Fruit fly (Drosophila melanogaster) whole organism, adult: ENCODE measurements around the gene CG32814.

ENCODE experiments used
- CG11617 ChIP-seq: fragments of 200-800 bp; sonication (Bioruptor generic); optimal IDR thresholded peaks from 2 replicates; lab custom pipeline; 2017; ENCODE audit warnings: mild to moderate bottlenecking, missing biosample characterization, missing genetic modification reagents, missing genetic modification characterization
- CG12768 ChIP-seq: fragments of 200-800 bp; sonication (Bioruptor generic); optimal IDR thresholded peaks from 2 replicates; lab custom pipeline; 2017; ENCODE audit warnings: missing biosample characterization, missing genetic modification characterization, mild to moderate bottlenecking, moderate library complexity, missing genetic modification reagents
- CG14711 ChIP-seq: fragments of 200-800 bp; sonication (Bioruptor generic); optimal IDR thresholded peaks from 2 replicates; lab custom pipeline; 2018; ENCODE audit warnings: missing biosample characterization, mild to moderate bottlenecking, missing genetic modification characterization, moderate library complexity
- CG1620 ChIP-seq: fragments of 200-800 bp; sonication (Bioruptor generic); optimal IDR thresholded peaks from 2 replicates; lab custom pipeline; 2016; ENCODE audit warnings: missing biosample characterization, missing genetic modification characterization
- CG33017 ChIP-seq: fragments of 200-800 bp; sonication (Bioruptor generic); optimal IDR thresholded peaks from 2 replicates; lab custom pipeline; 2018; ENCODE audit warnings: missing biosample characterization, mild to moderate bottlenecking, missing genetic modification characterization, moderate library complexity
- CG5204 ChIP-seq: fragments of 200-800 bp; sonication (Bioruptor generic); optimal IDR thresholded peaks from 2 replicates; lab custom pipeline; 2016; ENCODE audit warnings: missing biosample characterization, missing genetic modification characterization
- CG7045 ChIP-seq: fragments of 200-800 bp; sonication (Bioruptor generic); optimal IDR thresholded peaks from 2 replicates; lab custom pipeline; 2017; ENCODE audit warnings: missing biosample characterization, mild to moderate bottlenecking, missing genetic modification characterization
- CG7101 ChIP-seq: fragments of 200-800 bp; sonication (Bioruptor generic); optimal IDR thresholded peaks from 2 replicates; lab custom pipeline; 2018; ENCODE audit warnings: missing biosample characterization, mild to moderate bottlenecking, missing genetic modification characterization, moderate library complexity
- Clk ChIP-seq: fragments of 200-800 bp; sonication (Bioruptor generic); optimal IDR thresholded peaks from 2 replicates; lab custom pipeline; 2017; ENCODE audit warnings: missing biosample characterization, missing genetic modification characterization
- Crg-1 ChIP-seq: fragments of 200-800 bp; sonication (Bioruptor generic); optimal IDR thresholded peaks from 2 replicates; lab custom pipeline; 2016; ENCODE audit warnings: missing biosample characterization, missing genetic modification characterization
- Hr96 ChIP-seq: fragments of 200-800 bp; sonication (Bioruptor generic); optimal IDR thresholded peaks from 2 replicates; lab custom pipeline; 2016; ENCODE audit warnings: missing biosample characterization, missing genetic modification characterization
- Mnt ChIP-seq: fragments of 200-800 bp; sonication (Bioruptor generic); optimal IDR thresholded peaks from 2 replicates; lab custom pipeline; 2016; ENCODE audit warnings: missing biosample characterization, mild to moderate bottlenecking, missing genetic modification characterization
- bab1 ChIP-seq: fragments of 200-800 bp; sonication (Bioruptor generic); optimal IDR thresholded peaks from 3 replicates; lab custom pipeline; 2019; ENCODE audit warnings: missing biosample characterization, mild to moderate bottlenecking, missing genetic modification characterization, moderate library complexity
- cic ChIP-seq: fragments of 200-800 bp; sonication (Bioruptor generic); optimal IDR thresholded peaks from 2 replicates; lab custom pipeline; 2017; ENCODE audit warnings: missing biosample characterization, mild to moderate bottlenecking, missing genetic modification characterization, moderate library complexity
- cnc ChIP-seq, 2 experiments: fragments of >200 bp; optimal IDR thresholded peaks; 2 replicates each; lab custom pipeline; 2017
- kay ChIP-seq: fragments of 200-800 bp; sonication (Bioruptor generic); peaks from one replicate; lab custom pipeline; 2016; ENCODE audit warnings: missing biosample characterization, missing genetic modification characterization, borderline replicate concordance
- ovo ChIP-seq: fragments of 200-800 bp; sonication (Bioruptor generic); optimal IDR thresholded peaks from 2 replicates; lab custom pipeline; 2016; ENCODE audit warnings: missing biosample characterization, missing genetic modification characterization
- pad ChIP-seq: fragments of 200-800 bp; sonication (Bioruptor generic); optimal IDR thresholded peaks from 3 replicates; lab custom pipeline; 2017; ENCODE audit warnings: missing biosample characterization, missing genetic modification characterization, mild to moderate bottlenecking, moderate library complexity, missing genetic modification reagents
- tj ChIP-seq: fragments of 200-800 bp; sonication (Bioruptor generic); optimal IDR thresholded peaks from 3 replicates; lab custom pipeline; 2017; ENCODE audit warnings: missing biosample characterization, mild to moderate bottlenecking, missing genetic modification characterization, moderate library complexity
- toe ChIP-seq: fragments of 200-800 bp; sonication (Bioruptor generic); optimal IDR thresholded peaks from 2 replicates; lab custom pipeline; 2016; ENCODE audit warnings: missing biosample characterization, missing genetic modification characterization

The CG32814 gene

DNA sequence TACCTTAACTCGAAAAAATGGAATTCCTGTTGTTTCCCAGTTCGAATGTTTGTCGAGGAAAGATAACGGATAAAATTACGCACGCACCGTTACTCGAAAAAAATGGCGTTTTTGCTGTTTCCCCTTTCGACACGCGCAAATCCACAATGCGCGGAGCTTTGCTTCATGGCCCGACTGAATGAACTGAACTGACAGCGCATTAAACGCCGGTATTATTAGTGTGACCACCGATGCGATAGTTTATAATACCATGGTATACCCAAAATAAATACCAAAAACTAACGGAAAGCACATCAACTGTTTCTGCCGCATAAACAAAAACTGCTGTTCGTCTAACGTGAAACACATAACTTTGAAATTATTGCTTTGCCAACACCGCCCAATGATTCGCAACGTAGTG is at the start of gene CG32814, which contains the start of the genes CG11638 and CG3021:
Gene CG32814 (minus strand): TSS at position 190 of the 400 bp plus-strand sequence.
Gene CG11638 (minus strand): TSS at position 193 of the 400 bp plus-strand sequence.
Gene CG3021 (plus strand): TSS at position 281 of the 400 bp plus-strand sequence.
- no peak for TF ChIP-seq cic (GFP tag; lab: Kevin White, UChicago)
- TF ChIP-seq Hr96 (GFP tag; lab: Kevin White, UChicago): no peak
- no peak for TF ChIP-seq CG33017
- TF ChIP-seq toe: no peak
- peak; percentile 60 for TF ChIP-seq bab1 (GFP tag; lab: Kevin White, UChicago)
- TF ChIP-seq CG14711 (tag; lab: Kevin White, UChicago): peak; percentile 30
- no peak for TF ChIP-seq kay (GFP tag; lab: Kevin White, UChicago)
- TF ChIP-seq CG7045 (GFP tag; lab: Kevin White, UChicago): no peak
- peak; percentile 15 for TF ChIP-seq CG11617
- TF ChIP-seq ovo: peak; percentile 84
- no peak for TF ChIP-seq cnc (optimal IDR thresholded peaks at IDR 0.05; lab: Kevin White, UChicago)
- TF ChIP-seq Mnt (GFP tag; lab: Kevin White, UChicago): peak; percentile 27
- no peak for TF ChIP-seq Crg-1
- peak; percentile 3 for TF ChIP-seq CG7101 (tag; lab: Kevin White, UChicago)
- peak; percentile 13 for TF ChIP-seq CG1620 (GFP tag; lab: Kevin White, UChicago)
- no peak for TF ChIP-seq CG5204 (GFP tag; lab: Kevin White, UChicago)
- TF ChIP-seq pad: peak; percentile 19
- peak; percentile 84 for TF ChIP-seq tj

DNA sequence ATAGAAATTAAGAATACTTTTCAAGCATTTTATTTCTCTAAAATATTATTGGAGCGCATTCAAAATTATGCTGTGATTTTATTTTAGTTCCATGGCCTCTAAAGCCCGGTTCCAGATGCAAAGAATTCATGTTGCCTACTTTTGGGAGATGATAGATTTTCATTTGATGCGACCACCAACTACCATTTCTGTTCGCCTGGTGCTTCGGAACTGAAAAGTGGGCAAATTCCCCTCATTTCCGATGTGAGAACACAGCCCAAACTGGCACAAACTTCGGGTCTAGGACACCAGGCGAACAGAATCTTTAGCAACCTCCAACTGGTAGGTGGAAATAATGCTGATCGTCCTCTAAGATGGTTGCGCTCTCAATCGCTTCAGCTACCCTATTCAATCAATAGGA is 36.6 kb upstream of the CG32814 start:
- TF ChIP-seq CG5204 (GFP tag; lab: Kevin White, UChicago) (no peak), kay (GFP tag; lab: Kevin White, UChicago) (peak; percentile 4)

DNA sequence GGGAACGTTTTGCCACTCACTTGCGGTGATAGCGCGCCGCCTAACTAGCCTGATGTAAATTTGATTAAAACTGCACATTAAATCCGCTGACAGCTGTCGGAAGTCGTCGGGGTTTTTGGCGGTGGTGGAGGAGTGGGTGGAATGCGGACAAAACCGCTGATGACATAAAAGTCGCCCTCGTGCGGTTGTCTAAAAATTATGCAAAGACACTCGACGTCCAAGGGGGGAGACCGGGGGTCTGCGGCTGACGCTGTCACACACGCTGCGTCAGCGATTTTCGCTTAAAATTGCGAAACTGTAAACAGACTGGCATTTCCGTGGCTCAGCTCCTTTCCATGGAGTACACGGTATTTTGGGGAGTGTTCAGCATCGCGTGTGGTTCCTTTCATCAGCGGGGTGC is 29.8 kb upstream of the CG32814 start:
- TF ChIP-seq tj (peak; percentile 92), ovo (no peak)

DNA sequence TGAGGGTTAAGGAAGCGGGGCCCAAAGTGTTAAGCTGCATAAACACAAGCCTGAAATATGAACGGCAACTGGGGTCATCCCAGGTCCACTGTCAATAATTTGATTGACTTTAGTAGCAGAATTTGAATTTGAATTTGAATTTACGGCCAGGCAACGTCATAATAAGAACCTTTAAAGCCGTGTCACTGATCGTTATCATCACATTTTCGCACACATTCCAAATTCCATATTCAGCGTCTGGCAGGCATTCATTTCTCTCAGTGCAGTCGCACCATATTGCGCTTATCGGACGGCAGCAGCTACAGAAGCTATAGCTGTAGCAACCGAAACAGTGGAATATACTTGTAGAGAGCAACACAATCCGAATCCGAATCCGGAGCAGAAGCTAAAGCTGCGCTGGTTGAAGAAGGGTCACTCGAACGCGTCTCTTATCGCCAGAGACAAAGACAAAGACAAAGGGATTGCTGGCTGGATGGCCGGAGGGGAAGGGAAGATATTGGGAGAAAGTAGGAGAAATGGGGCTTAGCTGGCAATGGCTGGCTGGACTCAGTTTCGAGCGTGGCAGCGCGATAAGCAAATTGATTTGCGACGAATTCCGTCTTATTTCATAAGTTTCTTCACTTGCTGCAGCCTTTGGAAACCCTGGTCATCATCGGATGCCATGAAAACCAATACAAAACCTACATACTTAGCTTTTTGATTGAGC is 26.3 kb upstream of the CG32814 start:
- TF ChIP-seq CG5204 (GFP tag; lab: Kevin White, UChicago): no peak
- no peak for TF ChIP-seq Crg-1
- peak; percentile 13 for TF ChIP-seq tj
- no peak for TF ChIP-seq bab1 (GFP tag; lab: Kevin White, UChicago)
- peak; percentile 23 for TF ChIP-seq CG11617
- peak; percentile 0 for TF ChIP-seq CG14711 (tag; lab: Kevin White, UChicago)
- no peak for TF ChIP-seq kay (GFP tag; lab: Kevin White, UChicago)
- no peak for TF ChIP-seq pad
- TF ChIP-seq toe: no peak
- no peak for TF ChIP-seq ovo
- no peak for TF ChIP-seq CG12768 (GFP tag; lab: Kevin White, UChicago)
- TF ChIP-seq Clk: no peak
- peak; percentile 37 for TF ChIP-seq CG7101 (tag; lab: Kevin White, UChicago)
- peak; percentile 25 for TF ChIP-seq CG33017
- TF ChIP-seq Mnt (GFP tag; lab: Kevin White, UChicago): no peak
- TF ChIP-seq CG7045 (GFP tag; lab: Kevin White, UChicago): no peak
- no peak for TF ChIP-seq CG1620 (GFP tag; lab: Kevin White, UChicago)
- no peak for TF ChIP-seq Hr96 (GFP tag; lab: Kevin White, UChicago)
- no peak for TF ChIP-seq cic (GFP tag; lab: Kevin White, UChicago)
- TF ChIP-seq cnc (optimal IDR thresholded peaks at IDR 0.05; lab: Kevin White, UChicago): no peak

DNA sequence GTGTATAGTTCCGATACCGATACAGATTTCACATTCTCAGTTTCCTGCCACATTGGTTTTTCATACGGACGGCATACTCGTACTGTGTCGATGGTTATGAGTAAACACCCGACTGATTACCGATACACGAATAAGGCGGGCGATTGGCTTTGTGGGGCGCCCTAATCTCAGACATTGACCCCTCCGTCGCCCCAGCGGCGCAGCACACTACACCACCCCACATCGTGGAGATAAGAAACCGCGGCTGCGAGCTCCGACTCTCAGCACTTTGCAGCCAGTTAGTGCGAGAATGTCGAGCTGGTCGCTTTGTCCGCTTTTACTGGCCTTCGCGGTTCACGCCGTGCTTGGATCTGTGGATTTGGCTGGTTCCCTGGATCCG is 24.7 kb upstream of the CG32814 start, which contains the start of gene CG14629:
Gene CG14629 (plus strand): TSS at position 275 of the 379 bp plus-strand sequence.
- TF ChIP-seq pad (no peak), cic (GFP tag; lab: Kevin White, UChicago) (peak; percentile 40), CG7101 (tag; lab: Kevin White, UChicago) (peak; percentile 14), Mnt (GFP tag; lab: Kevin White, UChicago) (peak; percentile 29)

DNA sequence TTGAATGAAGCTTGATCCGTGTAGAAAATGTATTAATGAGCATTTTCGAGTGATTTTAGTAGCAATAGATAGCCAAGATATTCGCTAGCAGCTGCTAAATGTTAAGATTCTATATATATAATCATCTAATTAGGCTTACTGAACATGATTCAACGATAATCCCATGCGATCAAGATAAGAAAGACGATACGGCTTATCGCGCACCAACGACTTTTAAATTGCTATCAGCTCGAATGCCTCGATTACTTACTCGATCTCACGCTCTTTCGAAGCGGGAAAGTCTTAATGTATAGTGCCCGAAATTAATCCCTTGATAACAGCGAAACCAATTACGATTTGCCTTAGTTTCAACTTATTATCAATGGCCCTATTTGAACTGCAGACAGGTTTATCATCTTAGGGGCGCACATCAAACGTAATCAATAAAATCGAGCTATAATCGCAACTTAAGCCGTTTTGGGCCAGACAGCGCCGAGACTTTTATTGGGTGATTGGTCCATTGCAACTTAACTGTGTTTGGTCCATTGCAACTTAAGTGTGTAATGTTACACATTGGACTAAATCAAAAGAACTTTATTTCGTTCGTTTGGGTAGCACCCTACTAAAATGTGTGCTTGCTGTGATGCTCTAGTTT is 24.2 kb upstream of the CG32814 start:
- TF ChIP-seq bab1 (GFP tag; lab: Kevin White, UChicago) (no peak), toe (no peak), pad (no peak), Crg-1 (no peak), CG7101 (tag; lab: Kevin White, UChicago) (no peak), tj (no peak), CG5204 (GFP tag; lab: Kevin White, UChicago) (no peak), kay (GFP tag; lab: Kevin White, UChicago) (no peak), Hr96 (GFP tag; lab: Kevin White, UChicago) (no peak), cnc (optimal IDR thresholded peaks at IDR 0.05; lab: Kevin White, UChicago) (no peak), CG11617 (no peak), CG1620 (GFP tag; lab: Kevin White, UChicago) (no peak), CG12768 (GFP tag; lab: Kevin White, UChicago) (no peak), ovo (no peak), CG33017 (no peak), cic (GFP tag; lab: Kevin White, UChicago) (no peak), CG7045 (GFP tag; lab: Kevin White, UChicago) (no peak)
